Worm (Caenorhabditis elegans) whole organism, young adult: ENCODE measurements around the gene F26A10.2.

Experiments
- D2030.7 ChIP-seq: fragments of 200-800 bp; sonication (Bioruptor generic); IDR thresholded peaks from 2 replicates; pipeline ENCODE4 v1.3.6; 2022; ENCODE audit warnings: missing genetic modification reagents, missing genetic modification characterization, missing compliant biosample characterization
- F49E8.2 ChIP-seq: sonication (generic microtip); optimal IDR thresholded peaks from 3 replicates; lab custom pipeline; 2017; ENCODE audit warnings: missing genetic modification characterization, mild to moderate bottlenecking, missing compliant biosample characterization, antibody characterized with exemption, moderate library complexity; ENCODE audit not compliant: insufficient read depth
- F57A8.1 ChIP-seq: fragments of 200-800 bp; sonication (Bioruptor generic); optimal IDR thresholded peaks from 2 replicates; lab custom pipeline; 2018; ENCODE audit warnings: mild to moderate bottlenecking, missing genetic modification characterization, moderate library complexity, missing compliant biosample characterization
- K12H6.12 ChIP-seq: fragments of 200-800 bp; sonication (Bioruptor generic); optimal IDR thresholded peaks from 2 replicates; lab custom pipeline; 2018; ENCODE audit warnings: mild to moderate bottlenecking, missing genetic modification characterization, missing compliant biosample characterization
- T07F8.4 ChIP-seq: sonication (generic microtip); optimal IDR thresholded peaks from 2 replicates; lab custom pipeline; 2016; ENCODE audit warnings: mild to moderate bottlenecking, missing genetic modification characterization, moderate library complexity, missing compliant biosample characterization
- Y53F4B.3 ChIP-seq: fragments of 200-800 bp; sonication (Bioruptor generic); IDR thresholded peaks from 2 replicates; pipeline ENCODE4 v1.3.6; 2022; ENCODE audit warnings: missing genetic modification reagents, missing genetic modification characterization, missing compliant biosample characterization
- Y53G8AR.9 ChIP-seq: fragments of 200-800 bp; sonication (Bioruptor generic); conservative IDR thresholded peaks from 2 replicates; pipeline ENCODE4 v1.3.6; 2022; ENCODE audit warnings: missing genetic modification reagents, missing genetic modification characterization, missing compliant biosample characterization
- Y67H2A.10 ChIP-seq: fragments of 200-800 bp; sonication (Bioruptor generic); conservative IDR thresholded peaks from 2 replicates; pipeline ENCODE4 v1.3.6; 2022; ENCODE audit warnings: missing genetic modification reagents, missing genetic modification characterization, missing compliant biosample characterization
- Y79H2A.3 ChIP-seq: fragments of 200-800 bp; sonication (Bioruptor generic); conservative IDR thresholded peaks from 2 replicates; pipeline ENCODE4 v1.3.6; 2022; ENCODE audit warnings: missing genetic modification reagents, missing genetic modification characterization, missing compliant biosample characterization
- Y95B8A.8 ChIP-seq: fragments of 200-800 bp; sonication (Bioruptor generic); IDR thresholded peaks from 2 replicates; pipeline ENCODE4 v1.3.6; 2022; ENCODE audit warnings: missing genetic modification reagents, missing genetic modification characterization, missing compliant biosample characterization
- ZK185.1 ChIP-seq: sonication (generic microtip); optimal IDR thresholded peaks from 2 replicates; lab custom pipeline; 2016; ENCODE audit warnings: mild to moderate bottlenecking, missing genetic modification characterization, missing compliant biosample characterization; ENCODE audit not compliant: poor library complexity, severe bottlenecking
- attf-5 ChIP-seq: fragments of 200-800 bp; sonication (Bioruptor generic); optimal IDR thresholded peaks from 2 replicates; lab custom pipeline; 2018; ENCODE audit warnings: mild to moderate bottlenecking, missing genetic modification characterization, missing compliant biosample characterization
- ceh-100 ChIP-seq: fragments of 200-800 bp; sonication (Bioruptor generic); IDR thresholded peaks from 2 replicates; pipeline ENCODE4 v1.3.6; 2022; ENCODE audit warnings: missing genetic modification reagents, missing genetic modification characterization, missing compliant biosample characterization
- ceh-91 ChIP-seq: fragments of 200-800 bp; sonication (Bioruptor generic); IDR thresholded peaks from 2 replicates; pipeline ENCODE4 v1.3.6; 2022; ENCODE audit warnings: missing genetic modification reagents, missing genetic modification characterization, missing compliant biosample characterization
- chd-7 ChIP-seq: sonication (generic microtip); optimal IDR thresholded peaks from 2 replicates; lab custom pipeline; 2016; ENCODE audit warnings: mild to moderate bottlenecking, missing genetic modification characterization, moderate library complexity, missing compliant biosample characterization
- dox-1 ChIP-seq: fragments of 200-800 bp; sonication (Bioruptor generic); IDR thresholded peaks from 2 replicates; pipeline ENCODE4 v1.3.6; 2022; ENCODE audit warnings: missing genetic modification reagents, missing genetic modification characterization, missing compliant biosample characterization
- ekl-4 ChIP-seq: fragments of 200-800 bp; sonication (Bioruptor generic); IDR thresholded peaks from 2 replicates; pipeline ENCODE4 v1.3.6; 2022; ENCODE audit warnings: missing genetic modification reagents, missing genetic modification characterization, missing compliant biosample characterization
- fkh-3 ChIP-seq: sonication (generic microtip); optimal IDR thresholded peaks from 2 replicates; lab custom pipeline; 2016; ENCODE audit warnings: mild to moderate bottlenecking, missing genetic modification characterization, missing compliant biosample characterization
- him-1 ChIP-seq: sonication (generic microtip); optimal IDR thresholded peaks from 2 replicates; lab custom pipeline; 2016; ENCODE audit warnings: missing genotype, missing genetic modification reagents, missing genetic modification characterization, missing compliant biosample characterization
- hmg-1.2 ChIP-seq: fragments of 200-800 bp; sonication (Bioruptor generic); IDR thresholded peaks from 2 replicates; pipeline ENCODE4 v1.3.6; 2022; ENCODE audit warnings: missing genetic modification reagents, missing genetic modification characterization, missing compliant biosample characterization
- let-607 ChIP-seq, 2 experiments: fragments of 200-800 bp in 1 of 2; sonication (Bioruptor generic) in 1 of 2; sonication (generic microtip) in 1 of 2; optimal IDR thresholded peaks; 2 replicates each; lab custom pipeline; 2016 to 2018; ENCODE audit warnings: mild to moderate bottlenecking in 2 of 2, missing compliant biosample characterization in 2 of 2, missing genetic modification characterization in 2 of 2, moderate library complexity in 2 of 2, missing genotype in 1 of 2
- lin-26 ChIP-seq: fragments of 200-800 bp; sonication (Bioruptor generic); IDR thresholded peaks from 2 replicates; pipeline ENCODE4 v1.3.6; 2022; ENCODE audit warnings: missing genetic modification reagents, missing genetic modification characterization, missing compliant biosample characterization
- lin-54 ChIP-seq: fragments of 200-800 bp; sonication (Bioruptor generic); optimal IDR thresholded peaks from 2 replicates; lab custom pipeline; 2018; ENCODE audit warnings: mild to moderate bottlenecking, missing genetic modification characterization, missing compliant biosample characterization
- lir-1 ChIP-seq: fragments of 200-800 bp; sonication (Bioruptor generic); conservative IDR thresholded peaks from 2 replicates; pipeline ENCODE4 v1.3.6; 2022; ENCODE audit warnings: missing genetic modification reagents, missing genetic modification characterization, missing compliant biosample characterization
- lsl-1 ChIP-seq: fragments of 200-800 bp; sonication (Bioruptor generic); optimal IDR thresholded peaks from 2 replicates; lab custom pipeline; 2018; ENCODE audit warnings: mild to moderate bottlenecking, missing genetic modification characterization, moderate library complexity, missing compliant biosample characterization
- lsy-27 ChIP-seq: sonication (generic microtip); optimal IDR thresholded peaks from 2 replicates; lab custom pipeline; 2017; ENCODE audit warnings: missing genetic modification characterization, mild to moderate bottlenecking, missing compliant biosample characterization, antibody characterized with exemption, missing genotype, borderline replicate concordance; ENCODE audit not compliant: insufficient read depth
- mes-4 ChIP-seq: sonication (generic microtip); optimal IDR thresholded peaks from 2 replicates; lab custom pipeline; 2016; ENCODE audit warnings: missing genotype, missing genetic modification characterization, missing compliant biosample characterization
- mxl-1 ChIP-seq: sonication (generic microtip); optimal IDR thresholded peaks from 2 replicates; lab custom pipeline; 2016; ENCODE audit warnings: missing genetic modification characterization, missing compliant biosample characterization
- nfyb-1 ChIP-seq: fragments of 200-800 bp; sonication (Bioruptor generic); IDR thresholded peaks from 2 replicates; pipeline ENCODE4 v1.3.6; 2022; ENCODE audit warnings: missing genetic modification reagents, missing genetic modification characterization, missing compliant biosample characterization
- nhr-120 ChIP-seq: fragments of 200-800 bp; sonication (Bioruptor generic); IDR thresholded peaks from 2 replicates; pipeline ENCODE4 v1.3.6; 2022; ENCODE audit warnings: missing genetic modification characterization, missing compliant biosample characterization
- nhr-179 ChIP-seq: sonication (generic microtip); optimal IDR thresholded peaks from 2 replicates; lab custom pipeline; 2016; ENCODE audit warnings: mild to moderate bottlenecking, missing genetic modification characterization, missing compliant biosample characterization
- nhr-90 ChIP-seq: sonication (generic microtip); optimal IDR thresholded peaks from 2 replicates; lab custom pipeline; 2016; ENCODE audit warnings: missing genotype, mild to moderate bottlenecking, missing genetic modification characterization, missing compliant biosample characterization
- pbrm-1 ChIP-seq: fragments of 200-800 bp; sonication (Bioruptor generic); IDR thresholded peaks from 2 replicates; pipeline ENCODE4 v1.3.6; 2022; ENCODE audit warnings: missing genetic modification reagents, missing genetic modification characterization, missing compliant biosample characterization
- rec-8 ChIP-seq, 2 experiments: sonication (generic microtip); optimal IDR thresholded peaks; 2 replicates each; lab custom pipeline; 2016; ENCODE audit warnings: mild to moderate bottlenecking in 2 of 2, missing genetic modification characterization in 2 of 2, missing genetic modification reagents in 2 of 2, missing genotype in 2 of 2, missing biosample characterization in 1 of 2, missing compliant biosample characterization in 1 of 2, moderate library complexity in 1 of 2
- rpc-1 ChIP-seq, 2 experiments: fragments of 150-350 bp in 1 of 2; sonication (generic microtip) in 1 of 2; optimal IDR thresholded peaks; 2 replicates each; lab custom pipeline; 2014 to 2018; ENCODE audit warnings: missing biosample characterization in 1 of 2, missing genetic modification characterization in 1 of 2, missing genetic modification reagents in 1 of 2, missing genotype in 1 of 2
- sea-2 ChIP-seq: fragments of 200-800 bp; sonication (Bioruptor generic); IDR thresholded peaks from 2 replicates; pipeline ENCODE4 v1.3.6; 2022; ENCODE audit warnings: missing genetic modification characterization, missing compliant biosample characterization
- snpc-1.1 ChIP-seq: sonication (generic microtip); optimal IDR thresholded peaks from 2 replicates; lab custom pipeline; 2017; ENCODE audit warnings: missing genetic modification characterization, mild to moderate bottlenecking, missing compliant biosample characterization, antibody characterized with exemption, moderate library complexity, missing genotype, missing genetic modification reagents; ENCODE audit not compliant: insufficient read depth
- snpc-3.4 ChIP-seq: sonication (generic microtip); optimal IDR thresholded peaks from 2 replicates; lab custom pipeline; 2017; ENCODE audit warnings: missing genetic modification characterization, mild to moderate bottlenecking, missing compliant biosample characterization, antibody characterized with exemption, moderate library complexity, missing genotype, missing genetic modification reagents
- snpc-4 ChIP-seq, 5 experiments: fragments of 150-350 bp in 1 of 5; sonication (generic microtip) in 4 of 5; optimal IDR thresholded peaks; 2 replicates each; lab custom pipeline; 2014 to 2018; ENCODE audit warnings: missing genetic modification characterization in 5 of 5, missing biosample characterization in 3 of 5, antibody characterized with exemption in 2 of 5, mild to moderate bottlenecking in 2 of 5, missing compliant biosample characterization in 2 of 5, missing genotype in 2 of 5, moderate library complexity in 2 of 5, missing genetic modification reagents in 1 of 5
- sptf-2 ChIP-seq: fragments of 200-800 bp; sonication (Bioruptor generic); optimal IDR thresholded peaks from 2 replicates; lab custom pipeline; 2018; ENCODE audit warnings: mild to moderate bottlenecking, missing genetic modification characterization, missing compliant biosample characterization
- zfh-2 ChIP-seq: fragments of 200-800 bp; sonication (Bioruptor generic); conservative IDR thresholded peaks from 2 replicates; pipeline ENCODE4 v1.3.6; 2022; ENCODE audit warnings: missing genetic modification reagents, missing genetic modification characterization, missing compliant biosample characterization
- ztf-18 ChIP-seq: sonication (generic microtip); optimal IDR thresholded peaks from 2 replicates; lab custom pipeline; 2016; ENCODE audit warnings: missing genotype, mild to moderate bottlenecking, missing genetic modification characterization, missing compliant biosample characterization
- ztf-22 ChIP-seq: fragments of 200-800 bp; sonication (Bioruptor generic); optimal IDR thresholded peaks from 2 replicates; lab custom pipeline; 2018; ENCODE audit warnings: mild to moderate bottlenecking, missing genetic modification characterization, moderate library complexity, missing compliant biosample characterization
- ztf-28 ChIP-seq: fragments of 200-800 bp; sonication (Bioruptor generic); IDR thresholded peaks from 2 replicates; pipeline ENCODE4 v1.3.6; 2022; ENCODE audit warnings: missing genetic modification reagents, missing genetic modification characterization, missing compliant biosample characterization

F26A10.2 gene

ce11 chrX:7680545-7681330 is 35.5 kb upstream of the F26A10.2 start, which contains the start of gene stn-2 (continued):
- peak; percentile 64 for TF ChIP-seq hmg-1.2 (GFP tag; lab: Robert Waterston, UW)
- TF ChIP-seq D2030.7 = peak; percentile 60
- no peak for TF ChIP-seq ekl-4 (GFP tag; lab: Robert Waterston, UW)
- peak in 1 of 2 experiments; percentile 5 for TF ChIP-seq let-607 (tag; optimal IDR thresholded peaks at IDR 0.05; lab: Kevin White, UChicago)
- no peak for TF ChIP-seq nhr-120
- no peak for TF ChIP-seq zfh-2 (GFP tag; lab: Robert Waterston, UW)
- peak; percentile 42 for TF ChIP-seq mxl-1 (tag; lab: Kevin White, UChicago)
- TF ChIP-seq him-1 (tag; lab: Kevin White, UChicago) = peak; percentile 91
- no peak for TF ChIP-seq snpc-1.1 (tag; lab: Kevin White, UChicago)
- peak; percentile 69 for TF ChIP-seq pbrm-1 (GFP tag; lab: Robert Waterston, UW)
- TF ChIP-seq lsy-27 = no peak
- TF ChIP-seq ztf-18 = peak; percentile 57
- TF ChIP-seq rec-8 (tag; optimal IDR thresholded peaks at IDR 0.05; lab: Kevin White, UChicago) = peak; percentile 10 to 43
- peak; percentile 6 for TF ChIP-seq F49E8.2 (tag; lab: Kevin White, UChicago)
- TF ChIP-seq dox-1 (GFP tag; lab: Robert Waterston, UW) = peak; percentile 61
- TF ChIP-seq nhr-90 (tag; lab: Kevin White, UChicago) = peak; percentile 56
- peak; percentile 56 for TF ChIP-seq snpc-3.4 (tag; lab: Kevin White, UChicago)
- no peak for TF ChIP-seq sptf-2
- no peak for TF ChIP-seq ceh-100 (GFP tag; lab: Robert Waterston, UW)
- TF ChIP-seq F57A8.1 = no peak
- no peak for TF ChIP-seq ztf-22
- no peak for TF ChIP-seq sea-2
- TF ChIP-seq Y53G8AR.9 (GFP tag; lab: Robert Waterston, UW) = no peak
- TF ChIP-seq nfyb-1 = peak; percentile 60; the same call in 1 of the 2 replicates
- no peak for TF ChIP-seq attf-5 (GFP tag; lab: Kevin White, UChicago)
- TF ChIP-seq lsl-1 (GFP tag; lab: Kevin White, UChicago) = no peak
- TF ChIP-seq ztf-28 (GFP tag; lab: Robert Waterston, UW) = no peak
- TF ChIP-seq mes-4 (tag; lab: Kevin White, UChicago) = peak; percentile 16
- TF ChIP-seq lin-26 = peak; percentile 79
- TF ChIP-seq Y79H2A.3 = no peak
- no peak for TF ChIP-seq T07F8.4 (tag; lab: Kevin White, UChicago)
- peak; percentile 18; the same call in 1 of the 2 replicates for TF ChIP-seq lir-1 (GFP tag; lab: Robert Waterston, UW)
- no peak for TF ChIP-seq fkh-3 (tag; lab: Kevin White, UChicago)
- TF ChIP-seq nhr-179 (tag; lab: Kevin White, UChicago) = no peak
- TF ChIP-seq Y53F4B.3 (GFP tag; lab: Robert Waterston, UW) = no peak
- no peak for TF ChIP-seq lin-54 (GFP tag; lab: Kevin White, UChicago)
- peak; percentile 60 for TF ChIP-seq ZK185.1
- no peak for TF ChIP-seq chd-7 (tag; lab: Kevin White, UChicago)
- TF ChIP-seq snpc-4 (GFP tag; optimal IDR thresholded peaks at IDR 0.05; lab: Kevin White, UChicago) = no peak
- TF ChIP-seq snpc-4 (tag; optimal IDR thresholded peaks at IDR 0.05; lab: Kevin White, UChicago) = peak in 1 of 4 experiments; percentile 63
- no peak for TF ChIP-seq ceh-91 (GFP tag; lab: Robert Waterston, UW)
- TF ChIP-seq K12H6.12 = no peak
- TF ChIP-seq Y95B8A.8 (GFP tag; lab: Robert Waterston, UW) = 0 out of 2 replicates have a peak, but pooled peaks have one; percentile 55
- peak; percentile 85 for TF ChIP-seq rpc-1 (optimal IDR thresholded peaks at IDR 0.05; lab: Kevin White, UChicago)
- peak; percentile 91 for TF ChIP-seq rpc-1 (tag; optimal IDR thresholded peaks at IDR 0.05; lab: Kevin White, UChicago)
- no peak for TF ChIP-seq Y67H2A.10
